Worm (Caenorhabditis elegans) whole organism, L4 larva: Measurements from ENCODE around the gene srxa-11.

Experiments
- F49E8.2 ChIP-seq: sonication (generic microtip); optimal IDR thresholded peaks from 2 replicates; lab custom pipeline; 2016; ENCODE audit warnings: missing compliant biosample characterization, mild to moderate bottlenecking, missing genetic modification characterization, borderline replicate concordance
- R02D3.7 ChIP-seq: fragments of 150-350 bp; sonication (generic microtip); optimal IDR thresholded peaks from 3 replicates; lab custom pipeline; 2014; ENCODE audit warnings: missing biosample characterization, missing genetic modification characterization
- Y48G9A.11 ChIP-seq: fragments of 200-800 bp; sonication (Bioruptor generic); IDR thresholded peaks from 2 replicates; pipeline ENCODE4 v1.3.6; 2022; ENCODE audit warnings: missing genetic modification reagents, missing genetic modification characterization, missing compliant biosample characterization
- arid-1 ChIP-seq: fragments of 200-800 bp; sonication (Bioruptor generic); conservative IDR thresholded peaks from 2 replicates; pipeline ENCODE4 v1.3.6; 2022; ENCODE audit warnings: missing genetic modification reagents, missing genetic modification characterization, missing compliant biosample characterization
- ceh-28 ChIP-seq: fragments of 150-350 bp; optimal IDR thresholded peaks from 2 replicates; lab custom pipeline; 2014; ENCODE audit warnings: missing biosample characterization, missing genetic modification reagents, missing genetic modification characterization
- ceh-82 ChIP-seq: sonication (generic microtip); optimal IDR thresholded peaks from 2 replicates; lab custom pipeline; 2017; ENCODE audit warnings: missing biosample characterization, missing genetic modification characterization
- cey-2 ChIP-seq: sonication (generic microtip); optimal IDR thresholded peaks from 3 replicates; lab custom pipeline; 2017; ENCODE audit warnings: missing genetic modification characterization, mild to moderate bottlenecking, missing compliant biosample characterization, antibody characterized with exemption, borderline replicate concordance; ENCODE audit not compliant: insufficient read depth
- ctbp-1 ChIP-seq: fragments of 200-800 bp; sonication (Bioruptor generic); IDR thresholded peaks from 2 replicates; pipeline ENCODE4 v1.3.6; 2022; ENCODE audit warnings: missing genetic modification reagents, missing genetic modification characterization, missing compliant biosample characterization
- daf-12 ChIP-seq: fragments of 150-350 bp; optimal IDR thresholded peaks from 2 replicates; lab custom pipeline; 2014; ENCODE audit warnings: missing biosample characterization, missing genetic modification reagents, missing genetic modification characterization
- daf-8 ChIP-seq: fragments of 200-800 bp; sonication (Bioruptor generic); IDR thresholded peaks from 2 replicates; pipeline ENCODE4 v1.3.6; 2022; ENCODE audit warnings: missing genetic modification characterization, missing compliant biosample characterization
- dmd-6 ChIP-seq: fragments of 200-800 bp; sonication (Bioruptor generic); IDR thresholded peaks from 2 replicates; pipeline ENCODE4 v1.3.6; 2022; ENCODE audit warnings: missing genetic modification reagents, missing genetic modification characterization, missing compliant biosample characterization
- dmd-8 ChIP-seq: fragments of 200-800 bp; sonication (Bioruptor generic); IDR thresholded peaks from 2 replicates; pipeline ENCODE4 v1.3.6; 2022; ENCODE audit warnings: missing genetic modification characterization, missing compliant biosample characterization
- dmd-9 ChIP-seq: fragments of 200-800 bp; sonication (Bioruptor generic); IDR thresholded peaks from 2 replicates; pipeline ENCODE4 v1.3.6; 2022; ENCODE audit warnings: missing genetic modification reagents, missing genetic modification characterization, missing compliant biosample characterization
- fos-1 ChIP-seq: fragments of 150-350 bp; optimal IDR thresholded peaks from 2 replicates; lab custom pipeline; 2014; ENCODE audit warnings: missing biosample characterization, missing genetic modification characterization
- hif-1 ChIP-seq, 2 experiments: sonication (generic microtip); optimal IDR thresholded peaks; 2 replicates each; lab custom pipeline; 2016 to 2017; ENCODE audit warnings: missing compliant biosample characterization in 2 of 2, missing genetic modification characterization in 2 of 2, missing genetic modification reagents in 2 of 2, missing genotype in 2 of 2, mild to moderate bottlenecking in 1 of 2
- jun-1 ChIP-seq: fragments of 150-350 bp; optimal IDR thresholded peaks from 2 replicates; lab custom pipeline; 2014; ENCODE audit warnings: missing biosample characterization, missing genetic modification reagents, missing genetic modification characterization
- lin-1 ChIP-seq: fragments of 200-800 bp; sonication (Bioruptor generic); IDR thresholded peaks from 2 replicates; pipeline ENCODE4 v1.3.6; 2022; ENCODE audit warnings: missing genetic modification reagents, missing genetic modification characterization, missing compliant biosample characterization
- lin-15B ChIP-seq: fragments of 150-350 bp; sonication (generic microtip); optimal IDR thresholded peaks from 3 replicates; lab custom pipeline; 2014; ENCODE audit warnings: missing biosample characterization, missing genetic modification characterization
- lir-3 ChIP-seq: sonication (generic microtip); optimal IDR thresholded peaks from 2 replicates; lab custom pipeline; 2016; ENCODE audit warnings: mild to moderate bottlenecking, missing genetic modification characterization, missing compliant biosample characterization
- lsy-2 ChIP-seq, 2 experiments: fragments of 150-350 bp in 1 of 2; sonication (generic microtip) in 1 of 2; optimal IDR thresholded peaks; 2 replicates each; lab custom pipeline; 2014 to 2017; ENCODE audit warnings: missing biosample characterization in 2 of 2, missing genetic modification characterization in 2 of 2
- madf-5 ChIP-seq, 2 experiments: fragments of 200-800 bp; sonication (Bioruptor generic); IDR thresholded peaks; 2 replicates each; pipeline ENCODE4 v1.3.6; 2022; ENCODE audit warnings: missing compliant biosample characterization in 2 of 2, missing genetic modification characterization in 2 of 2
- madf-9 ChIP-seq: fragments of 200-800 bp; sonication (Bioruptor generic); conservative IDR thresholded peaks from 2 replicates; pipeline ENCODE4 v1.3.6; 2022; ENCODE audit warnings: missing genetic modification reagents, missing genetic modification characterization, missing compliant biosample characterization
- mxl-2 ChIP-seq: fragments of 200-800 bp; sonication (Bioruptor generic); conservative IDR thresholded peaks from 2 replicates; pipeline ENCODE4 v1.3.6; 2022; ENCODE audit warnings: missing genetic modification reagents, missing genetic modification characterization, missing compliant biosample characterization
- mxl-3 ChIP-seq: fragments of 200-800 bp; sonication (Bioruptor generic); optimal IDR thresholded peaks from 2 replicates; lab custom pipeline; 2018; ENCODE audit warnings: mild to moderate bottlenecking, missing genetic modification characterization, missing compliant biosample characterization
- nhr-25 ChIP-seq: sonication (generic microtip); optimal IDR thresholded peaks from 2 replicates; lab custom pipeline; 2017; ENCODE audit warnings: missing genetic modification characterization, mild to moderate bottlenecking, missing compliant biosample characterization, antibody characterized with exemption, moderate library complexity, borderline replicate concordance; ENCODE audit not compliant: insufficient read depth
- nhr-41 ChIP-seq: fragments of 200-800 bp; sonication (Bioruptor generic); IDR thresholded peaks from 2 replicates; pipeline ENCODE4 v1.3.6; 2022; ENCODE audit warnings: missing genetic modification reagents, missing genetic modification characterization, missing compliant biosample characterization
- nhr-76 ChIP-seq: fragments of 150-350 bp; optimal IDR thresholded peaks from 2 replicates; lab custom pipeline; 2014; ENCODE audit warnings: missing biosample characterization, missing genetic modification characterization
- php-3 ChIP-seq: fragments of 200-800 bp; sonication (Bioruptor generic); IDR thresholded peaks from 2 replicates; pipeline ENCODE4 v1.3.6; 2022; ENCODE audit warnings: missing genetic modification reagents, missing genetic modification characterization, missing compliant biosample characterization
- pqm-1 ChIP-seq: sonication (generic microtip); optimal IDR thresholded peaks from 2 replicates; lab custom pipeline; 2017; ENCODE audit warnings: missing biosample characterization, missing genetic modification characterization
- saeg-2 ChIP-seq: fragments of 200-800 bp; sonication (Bioruptor generic); IDR thresholded peaks from 2 replicates; pipeline ENCODE4 v1.3.6; 2022; ENCODE audit warnings: missing genetic modification reagents, missing genetic modification characterization, missing compliant biosample characterization
- set-16 ChIP-seq: fragments of 200-800 bp; sonication (Bioruptor generic); IDR thresholded peaks from 2 replicates; pipeline ENCODE4 v1.3.6; 2022; ENCODE audit warnings: missing genetic modification reagents, missing genetic modification characterization, missing compliant biosample characterization
- snpc-4 ChIP-seq: fragments of 150-350 bp; optimal IDR thresholded peaks from 2 replicates; lab custom pipeline; 2014; ENCODE audit warnings: missing biosample characterization, missing genetic modification characterization
- spr-3 ChIP-seq: fragments of 200-800 bp; sonication (Bioruptor generic); optimal IDR thresholded peaks from 2 replicates; lab custom pipeline; 2018; ENCODE audit warnings: mild to moderate bottlenecking, missing genetic modification characterization, missing compliant biosample characterization
- unc-62 ChIP-seq, 3 experiments: fragments of 150-350 bp in 1 of 3; sonication (generic microtip); optimal IDR thresholded peaks in 2 of 3; peaks in 1 of 3; 1 replicate in 1 of 3; 2 replicates in 2 of 3; lab custom pipeline; 2014 to 2017; ENCODE audit warnings: missing biosample characterization in 3 of 3, missing genetic modification characterization in 3 of 3, missing genetic modification reagents in 3 of 3, missing genotype in 1 of 3
- zag-1 ChIP-seq: fragments of 150-350 bp; optimal IDR thresholded peaks from 2 replicates; lab custom pipeline; 2014; ENCODE audit warnings: missing biosample characterization, missing genetic modification characterization
- zfp-2 ChIP-seq: sonication (generic microtip); optimal IDR thresholded peaks from 2 replicates; lab custom pipeline; 2016; ENCODE audit warnings: mild to moderate bottlenecking, missing genetic modification characterization, missing compliant biosample characterization
- ztf-11 ChIP-seq: fragments of 150-350 bp; optimal IDR thresholded peaks from 2 replicates; lab custom pipeline; 2014; ENCODE audit warnings: missing biosample characterization, missing genetic modification characterization

The srxa-11 gene

DNA sequence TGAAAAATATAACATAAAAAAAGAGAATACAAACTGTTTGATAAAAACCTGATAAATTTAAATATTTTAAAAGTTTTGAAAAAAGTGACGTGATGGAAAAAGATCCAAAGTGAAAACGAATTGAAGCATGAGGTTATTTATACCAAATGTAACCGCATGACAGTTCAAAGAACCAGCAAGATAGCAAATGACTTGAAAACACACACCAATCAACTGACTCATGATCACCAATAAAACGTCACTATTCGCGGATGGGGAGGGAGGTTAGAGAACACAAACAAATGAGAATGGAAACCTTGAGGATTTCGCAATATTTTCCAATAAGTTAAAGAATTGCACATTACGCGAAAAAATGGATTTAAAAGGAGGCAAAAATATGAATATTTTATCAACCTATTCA, 14.6 kb upstream of the srxa-11 start, which contains the start of gene C06B3.7 (continued):
- TF ChIP-seq daf-12 (tag; lab: Kevin White, UChicago) (no peak), Y48G9A.11 (no peak), fos-1 (tag; lab: Kevin White, UChicago) (peak; percentile 73), lin-15B (tag; lab: Kevin White, UChicago) (no peak), F49E8.2 (tag; lab: Kevin White, UChicago) (no peak), dmd-9 (no peak), arid-1 (no peak), lir-3 (tag; lab: Kevin White, UChicago) (no peak), lin-1 (GFP tag; lab: Robert Waterston, UW) (peak; percentile 16; the same call in 1 of the 2 replicates), nhr-41 (GFP tag; lab: Robert Waterston, UW) (no peak), spr-3 (GFP tag; lab: Kevin White, UChicago) (no peak), mxl-3 (peak; percentile 47), saeg-2 (GFP tag; lab: Robert Waterston, UW) (0 out of 2 replicates have a peak, but pooled peaks have one; percentile 10), nhr-25 (peak; percentile 52), nhr-76 (tag; lab: Kevin White, UChicago) (no peak), set-16 (GFP tag; lab: Robert Waterston, UW) (no peak), php-3 (GFP tag; lab: Robert Waterston, UW) (peak; percentile 92)

DNA sequence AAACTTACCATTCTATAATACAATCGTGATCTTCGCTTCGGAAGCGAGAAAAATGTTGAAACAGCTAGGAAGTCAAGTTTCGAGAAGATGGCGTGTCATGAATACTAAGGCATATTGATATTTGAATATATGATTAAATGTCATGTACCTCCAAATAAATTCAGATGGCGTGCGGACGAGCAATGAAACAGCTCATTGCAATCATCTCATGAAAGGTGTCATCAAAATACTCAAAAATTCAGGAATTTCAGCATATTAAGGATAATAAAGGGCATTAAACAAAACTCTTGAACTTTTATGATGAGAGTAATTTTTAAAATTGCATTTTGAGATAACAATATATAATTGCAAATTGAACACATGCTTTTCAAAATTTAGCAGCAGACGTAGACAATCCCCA, 8.6 kb upstream of the srxa-11 start, which contains the start of gene gcy-32:
Gene gcy-32 (minus strand): TSS at position 101 of the 400 bp plus-strand sequence.
- TF ChIP-seq zfp-2 (no peak), madf-9 (GFP tag; lab: Robert Waterston, UW) (no peak), hif-1 (tag; optimal IDR thresholded peaks at IDR 0.05; lab: Kevin White, UChicago) (no peak), pqm-1 (tag; lab: Kevin White, UChicago) (no peak), ceh-28 (tag; lab: Kevin White, UChicago) (no peak)

DNA sequence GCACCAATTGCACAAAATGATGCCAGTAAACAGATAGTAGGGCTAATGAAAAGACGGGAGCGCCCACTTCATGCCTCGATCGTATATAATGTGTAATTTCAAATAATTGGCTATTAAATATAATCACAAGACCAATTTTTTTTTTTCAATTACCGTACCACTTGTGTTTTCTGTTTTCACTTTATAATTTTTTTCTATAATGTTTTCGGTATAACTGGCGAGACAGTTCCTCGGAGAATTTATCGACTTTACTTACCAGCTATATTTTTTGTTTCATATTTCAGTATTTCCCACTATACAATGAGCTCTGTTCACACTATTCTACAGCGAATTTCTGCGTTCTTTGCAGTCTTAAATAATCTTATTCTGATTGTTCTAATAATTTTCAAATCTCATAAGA, 7.8 kb upstream of the srxa-11 start, which contains the start of gene str-252:
Gene str-252 (plus strand): TSS at position 301 of the 400 bp plus-strand sequence.
- TF ChIP-seq ztf-11 (no peak), R02D3.7 (no peak), hif-1 (tag; optimal IDR thresholded peaks at IDR 0.05; lab: Kevin White, UChicago) (no peak), lsy-2 (tag; optimal IDR thresholded peaks at IDR 0.05; lab: Kevin White, UChicago) (no peak), ctbp-1 (no peak), F49E8.2 (tag; lab: Kevin White, UChicago) (no peak), dmd-6 (GFP tag; lab: Robert Waterston, UW) (no peak), cey-2 (tag; lab: Kevin White, UChicago) (no peak), madf-5 (GFP tag; IDR thresholded peaks at IDR 0.05; lab: Robert Waterston, UW) (no peak), zag-1 (tag; lab: Kevin White, UChicago) (no peak), daf-8 (GFP tag; lab: Robert Waterston, UW) (no peak)

DNA sequence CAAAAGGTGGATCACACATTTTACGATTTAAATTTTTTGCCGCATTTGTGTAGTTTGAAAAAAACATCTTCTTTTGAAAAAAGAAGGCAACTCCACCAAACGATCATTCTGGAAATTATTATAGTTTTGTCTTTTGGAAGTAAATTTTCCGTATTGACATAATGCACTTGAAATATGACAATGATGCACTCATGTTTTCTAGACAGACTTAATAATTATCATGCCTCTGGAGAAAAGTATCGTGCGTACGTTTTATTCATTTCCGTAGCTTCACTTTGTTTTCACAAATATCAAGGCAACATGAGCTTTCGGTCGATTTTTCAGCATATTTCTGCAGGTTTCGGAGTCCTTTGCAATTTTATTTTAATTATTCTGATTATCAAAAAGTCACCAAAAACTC, 5.6 kb upstream of the srxa-11 start, which contains the start of gene str-250:
Gene str-250 (plus strand): TSS at position 301 of the 400 bp plus-strand sequence.
- TF ChIP-seq dmd-8 (GFP tag; lab: Robert Waterston, UW), result no peak
- no peak for TF ChIP-seq nhr-76 (tag; lab: Kevin White, UChicago)
- TF ChIP-seq unc-62 (GFP tag; optimal IDR thresholded peaks at IDR 0.05 in 1 of 2; lab: Kevin White, UChicago), result no peak
- no peak for TF ChIP-seq unc-62 (tag; optimal IDR thresholded peaks at IDR 0.05; lab: Kevin White, UChicago)
- TF ChIP-seq mxl-2, result no peak
- TF ChIP-seq php-3 (GFP tag; lab: Robert Waterston, UW), result no peak
- TF ChIP-seq cey-2 (tag; lab: Kevin White, UChicago), result no peak
- TF ChIP-seq jun-1 (tag; lab: Kevin White, UChicago), result no peak
- no peak for TF ChIP-seq snpc-4 (tag; lab: Kevin White, UChicago)
- no peak for TF ChIP-seq ceh-82
